Worm (Caenorhabditis elegans): ENCODE results near the gene sdz-23.

Gene sdz-23

ce11 chrV:8104473-8104872, 5.1 kb downstream of the sdz-23 start, which contains the start of gene srlf-16 (continued):
- TF ChIP-seq xnd-1 (tag; optimal IDR thresholded peaks at IDR 0.05) (no peak), B0336.3 (GFP tag; IDR thresholded peaks at IDR 0.05) (no peak)

- TF ChIP-seq ztf-26 (tag; optimal IDR thresholded peaks at IDR 0.05) = no peak
These were observed 9.3 kb downstream of the sdz-23 start, which contains the start of gene myo-5 for ce11 chrV:8108670-8109069. TSS of gene myo-5 (plus strand) at chrV:8108970.

- TF ChIP-seq efl-1 (GFP tag; optimal IDR thresholded peaks at IDR 0.05) (no peak), nfyb-1 (GFP tag; IDR thresholded peaks at IDR 0.05) (no peak), F55B11.4 (tag; optimal IDR thresholded peaks at IDR 0.05; ENCODE audit: borderline replicate concordance, insufficient read depth) (no peak), mcd-1 (GFP tag; IDR thresholded peaks at IDR 0.05) (no peak), let-526 (GFP tag; IDR thresholded peaks at IDR 0.05) (no peak)
These were observed 11.4 kb downstream of the sdz-23 start for ce11 chrV:8110816-8111215.

- TF ChIP-seq ama-1 (optimal IDR thresholded peaks at IDR 0.05) (no peak), ama-1 (GFP tag; optimal IDR thresholded peaks at IDR 0.05) (no peak), F52B5.7 (tag; optimal IDR thresholded peaks at IDR 0.05) (no peak), mel-28 (tag; optimal IDR thresholded peaks at IDR 0.05; ENCODE audit: borderline replicate concordance) (no peak), madf-8 (GFP tag; conservative IDR thresholded peaks at IDR 0.05) (no peak), mcd-1 (GFP tag; IDR thresholded peaks at IDR 0.05) (no peak), lin-40 (tag; optimal IDR thresholded peaks at IDR 0.05) (no peak), K12H6.12 (tag; optimal IDR thresholded peaks at IDR 0.05) (no peak), lsy-27 (tag; optimal IDR thresholded peaks at IDR 0.05; ENCODE audit: borderline replicate concordance, insufficient read depth) (no peak), nhr-90 (tag; optimal IDR thresholded peaks at IDR 0.05) (no peak), B0336.3 (GFP tag; IDR thresholded peaks at IDR 0.05) (no peak), madf-10 (tag; optimal IDR thresholded peaks at IDR 0.05) (no peak), F10E7.11 (tag; optimal IDR thresholded peaks at IDR 0.05) (no peak), cebp-1 (GFP tag; IDR thresholded peaks at IDR 0.05) (no peak), cebp-1 (tag; optimal IDR thresholded peaks at IDR 0.05) (no peak), tbx-9 (tag; optimal IDR thresholded peaks at IDR 0.05; ENCODE audit: borderline replicate concordance) (no peak)
These were observed 15.1 kb downstream of the sdz-23 start for ce11 chrV:8114542-8114941.

ce11 chrV:8117964-8118363, 18.6 kb downstream of the sdz-23 start, which contains the start of gene D1014.7:
TSS of gene D1014.7 (plus strand) at chrV:8118264.
- no peak for TF ChIP-seq gei-17 (GFP tag; optimal IDR thresholded peaks at IDR 0.05)
- no peak for TF ChIP-seq fkh-3 (tag; optimal IDR thresholded peaks at IDR 0.05)
- no peak for TF ChIP-seq madf-10 (tag; optimal IDR thresholded peaks at IDR 0.05)
- no peak for TF ChIP-seq T26A5.8 (tag; optimal IDR thresholded peaks at IDR 0.05)

ce11 chrV:8120868-8121267, 21.5 kb downstream of the sdz-23 start, which contains the start of gene D1014.6:
TSS of gene D1014.6 (plus strand) at chrV:8121168.
- no peak for TF ChIP-seq zfh-2 (GFP tag; conservative IDR thresholded peaks at IDR 0.05)
- TF ChIP-seq let-607 (tag; optimal IDR thresholded peaks at IDR 0.05) = no peak

- TF ChIP-seq lsy-27 (tag; optimal IDR thresholded peaks at IDR 0.05; ENCODE audit: borderline replicate concordance, insufficient read depth) = no peak
- no peak for TF ChIP-seq dpff-1 (tag; optimal IDR thresholded peaks at IDR 0.05)
- no peak for TF ChIP-seq tbx-9 (tag; optimal IDR thresholded peaks at IDR 0.05; ENCODE audit: borderline replicate concordance)
- no peak for TF ChIP-seq F33H1.4 (GFP tag; IDR thresholded peaks at IDR 0.05)
- TF ChIP-seq T07F8.4 (tag; optimal IDR thresholded peaks at IDR 0.05) = no peak
- TF ChIP-seq cebp-1 (GFP tag; IDR thresholded peaks at IDR 0.05) = no peak
- TF ChIP-seq cebp-1 (tag; optimal IDR thresholded peaks at IDR 0.05) = no peak
- TF ChIP-seq ztf-3 (GFP tag; optimal IDR thresholded peaks at IDR 0.05) = no peak
These were observed 24.0 kb downstream of the sdz-23 start, which contains the start of gene D1014.5 for ce11 chrV:8123384-8123783. TSS of gene D1014.5 (plus strand) at chrV:8123684.
